Fruit fly (Drosophila melanogaster): ENCODE data around the gene CG18213.
A peak's percentile ranks its signal among the peaks of the same experiment; 100 is the strongest.

The CG18213 gene

dm6 chr3R:17003468-17003867, 36.5 kb downstream of the CG18213 start:
- no peak for TF ChIP-seq CG31627 (GFP tag; optimal IDR thresholded peaks at IDR 0.05)
- peak; percentile 39 for TF ChIP-seq svp (GFP tag)
- TF ChIP-seq spab (GFP tag; optimal IDR thresholded peaks at IDR 0.05) = no peak
- no peak for TF ChIP-seq pdm3 (GFP tag; optimal IDR thresholded peaks at IDR 0.05)
- TF ChIP-seq CG8119 (GFP tag; IDR thresholded peaks at IDR 0.05) = no peak

DNA sequence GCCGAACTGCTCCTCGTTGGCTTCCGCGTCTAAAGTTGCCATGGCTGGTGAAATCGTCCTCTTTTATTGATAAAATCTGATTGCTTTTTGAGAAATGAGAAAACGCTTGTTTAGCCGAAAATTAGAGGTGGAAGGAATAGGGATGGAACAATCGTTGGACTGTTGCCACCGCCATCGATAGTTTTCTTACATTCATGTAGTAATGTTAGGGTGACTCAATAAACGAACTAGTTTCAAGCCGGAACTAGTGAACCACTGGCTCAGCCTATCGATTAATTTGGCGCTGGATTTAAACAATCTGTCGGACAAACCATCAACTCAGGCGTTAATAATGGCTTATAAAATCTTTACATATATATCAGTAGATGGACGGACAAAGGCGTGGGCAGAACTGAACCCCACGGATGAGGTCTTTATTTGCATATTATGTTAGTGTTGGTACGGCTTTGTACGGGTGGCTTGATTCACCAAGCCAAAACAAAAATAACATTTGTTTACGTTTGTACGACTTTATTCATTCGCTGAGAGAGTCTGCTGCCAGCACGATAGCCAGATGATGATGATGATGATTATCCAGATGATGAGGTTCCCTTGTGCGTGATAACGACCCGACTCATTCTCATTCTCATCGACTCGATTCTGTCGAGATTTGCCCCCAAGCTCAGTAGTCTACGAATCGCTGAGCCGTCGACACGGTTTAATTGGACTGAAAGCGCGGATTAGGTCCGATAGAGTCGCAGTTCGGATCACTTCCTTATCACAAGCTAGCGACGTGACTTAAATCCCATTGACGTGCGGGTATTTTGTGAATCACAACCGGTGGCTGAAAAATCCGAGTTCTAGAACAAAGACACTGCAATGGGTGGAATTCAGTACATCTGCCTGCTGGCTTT, 37.5 kb downstream of the CG18213 start, which contains the start of the genes Sf3a1 and Irc:
Gene Sf3a1, minus strand, starts transcription at position 138 of the 893 bp plus-strand sequence.
Gene Irc, plus strand, starts transcription at position 658 of the 893 bp plus-strand sequence.
- TF ChIP-seq Lpt (GFP tag; optimal IDR thresholded peaks at IDR 0.05) = no peak
- 0 out of 3 replicates have a peak, but pooled peaks have one; percentile 19 for TF ChIP-seq eg (GFP tag; IDR thresholded peaks at IDR 0.05)
- peak; percentile 33 for TF ChIP-seq fkh (GFP tag; optimal IDR thresholded peaks at IDR 0.05)
- TF ChIP-seq Ets96B (tag; optimal IDR thresholded peaks at IDR 0.05) = no peak
- TF ChIP-seq CG16779 (tag; optimal IDR thresholded peaks at IDR 0.05) = no peak
- no peak for TF ChIP-seq acj6 (GFP tag; optimal IDR thresholded peaks at IDR 0.05)
- TF ChIP-seq CG9139 (GFP tag; optimal IDR thresholded peaks at IDR 0.05) = no peak
- TF ChIP-seq cyc (GFP tag; optimal IDR thresholded peaks at IDR 0.05) = no peak
- TF ChIP-seq Sox15 (GFP tag; optimal IDR thresholded peaks at IDR 0.05) = no peak
- TF ChIP-seq achi (GFP tag; optimal IDR thresholded peaks at IDR 0.05) = no peak
- no peak for TF ChIP-seq Hr4 (GFP tag; optimal IDR thresholded peaks at IDR 0.05)
- TF ChIP-seq Eip93F (GFP tag; optimal IDR thresholded peaks at IDR 0.05) = no peak
- no peak for TF ChIP-seq net (GFP tag; optimal IDR thresholded peaks at IDR 0.05)
- TF ChIP-seq fd85E (GFP tag; optimal IDR thresholded peaks at IDR 0.05) = no peak
- TF ChIP-seq Sox14 (GFP tag; optimal IDR thresholded peaks at IDR 0.05) = peak; percentile 44
- TF ChIP-seq Sox102F (GFP tag; optimal IDR thresholded peaks at IDR 0.05) = no peak
- TF ChIP-seq Eip78C (GFP tag) = peak; percentile 70
- TF ChIP-seq CG6163 (GFP tag; IDR thresholded peaks at IDR 0.05) = 0 out of 3 replicates have a peak, but pooled peaks have one; percentile 31
- TF ChIP-seq Met (GFP tag; optimal IDR thresholded peaks at IDR 0.05) = no peak
- TF ChIP-seq Hr38 (GFP tag; optimal IDR thresholded peaks at IDR 0.05) = no peak
- peak; percentile 31 for TF ChIP-seq esn (GFP tag; optimal IDR thresholded peaks at IDR 0.05)
- no peak for TF ChIP-seq fd59A (GFP tag; optimal IDR thresholded peaks at IDR 0.05)
- no peak for TF ChIP-seq CG6792 (GFP tag; optimal IDR thresholded peaks at IDR 0.05)
- peak; percentile 93 for TF ChIP-seq svp (GFP tag)
- TF ChIP-seq CG11902 (GFP tag; optimal IDR thresholded peaks at IDR 0.05) = no peak
- no peak for TF ChIP-seq CG6808 (GFP tag; optimal IDR thresholded peaks at IDR 0.05)
- no peak for TF ChIP-seq CG8319 (GFP tag; optimal IDR thresholded peaks at IDR 0.05)
- TF ChIP-seq Blimp-1 (GFP tag; optimal IDR thresholded peaks at IDR 0.05) = no peak
- no peak for TF ChIP-seq CG8632 (GFP tag; optimal IDR thresholded peaks at IDR 0.05)
- no peak for TF ChIP-seq CG6276 (GFP tag; optimal IDR thresholded peaks at IDR 0.05)
- TF ChIP-seq topi (GFP tag; optimal IDR thresholded peaks at IDR 0.05) = no peak
- TF ChIP-seq CG7368 (GFP tag; optimal IDR thresholded peaks at IDR 0.05) = no peak
- TF ChIP-seq CG11294 (GFP tag; IDR thresholded peaks at IDR 0.05) = no peak
- TF ChIP-seq CG15336 (GFP tag; IDR thresholded peaks at IDR 0.05) = no peak
- no peak for TF ChIP-seq CG32006 (GFP tag; optimal IDR thresholded peaks at IDR 0.05)
- TF ChIP-seq lz (GFP tag; optimal IDR thresholded peaks at IDR 0.05) = no peak
- no peak for TF ChIP-seq CG34406 (GFP tag; optimal IDR thresholded peaks at IDR 0.05)
- TF ChIP-seq CG1621 (tag; optimal IDR thresholded peaks at IDR 0.05) = peak; percentile 85
- TF ChIP-seq Smox (GFP tag; optimal IDR thresholded peaks at IDR 0.05) = no peak
- 0 out of 2 replicates have a peak, but pooled peaks have one; percentile 16 for TF ChIP-seq Gug (GFP tag; IDR thresholded peaks at IDR 0.05)
- TF ChIP-seq CG8119 (GFP tag; IDR thresholded peaks at IDR 0.05) = no peak
- no peak for TF ChIP-seq spab (GFP tag; optimal IDR thresholded peaks at IDR 0.05)
- TF ChIP-seq CG6854 (GFP tag; optimal IDR thresholded peaks at IDR 0.05) = no peak
- TF ChIP-seq ss (GFP tag; optimal IDR thresholded peaks at IDR 0.05) = peak in 1 of 2 experiments; percentile 62
- no peak for TF ChIP-seq Hr39 (GFP tag; optimal IDR thresholded peaks at IDR 0.05)
